Worm (Caenorhabditis elegans) whole organism, L3 larva: ENCODE results near the gene F08F3.1.

Experiments used
- R02D3.7 ChIP-seq: fragments of 150-350 bp; optimal IDR thresholded peaks from 2 replicates; lab custom pipeline; 2014; ENCODE audit warnings: missing biosample characterization, missing genetic modification characterization
- ZK546.5 ChIP-seq: sonication (generic microtip); optimal IDR thresholded peaks from 2 replicates; lab custom pipeline; 2017; ENCODE audit warnings: missing biosample characterization, missing genetic modification characterization
- ama-1 ChIP-seq: fragments of 150-350 bp; optimal IDR thresholded peaks from 2 replicates; lab custom pipeline; 2018
- egl-27 ChIP-seq: sonication (generic microtip); optimal IDR thresholded peaks from 4 replicates; lab custom pipeline; 2017; ENCODE audit warnings: missing biosample characterization, missing genetic modification reagents, missing genetic modification characterization
- fos-1 ChIP-seq: fragments of 150-350 bp; optimal IDR thresholded peaks from 2 replicates; lab custom pipeline; 2014; ENCODE audit warnings: missing biosample characterization, missing genetic modification characterization
- nhr-23 ChIP-seq: fragments of 150-350 bp; optimal IDR thresholded peaks from 2 replicates; lab custom pipeline; 2014; ENCODE audit warnings: missing biosample characterization, missing genetic modification reagents, missing genetic modification characterization
- nhr-28 ChIP-seq: fragments of 150-350 bp; optimal IDR thresholded peaks from 2 replicates; lab custom pipeline; 2014; ENCODE audit warnings: missing biosample characterization, missing genetic modification characterization
- nhr-43 ChIP-seq: sonication (generic microtip); optimal IDR thresholded peaks from 2 replicates; lab custom pipeline; 2016; ENCODE audit warnings: mild to moderate bottlenecking, missing genetic modification characterization, missing compliant biosample characterization; ENCODE audit not compliant: poor library complexity, severe bottlenecking
- skn-1 ChIP-seq: fragments of 150-350 bp; optimal IDR thresholded peaks from 2 replicates; lab custom pipeline; 2014; ENCODE audit warnings: missing biosample characterization, missing genetic modification characterization
- unc-62 ChIP-seq: fragments of 150-350 bp; sonication (generic microtip); optimal IDR thresholded peaks from 4 replicates; lab custom pipeline; 2014; ENCODE audit warnings: missing biosample characterization, missing genetic modification reagents, missing genetic modification characterization

ce11 chrV:5442366-5442765 is 3.6 kb upstream of the F08F3.1 start:
- TF ChIP-seq nhr-23 (no peak), ama-1 (no peak), nhr-28 (tag; lab: Kevin White, UChicago) (no peak), unc-62 (GFP tag; lab: Kevin White, UChicago) (no peak), egl-27 (tag; lab: Kevin White, UChicago) (no peak), skn-1 (no peak), nhr-43 (tag; lab: Kevin White, UChicago) (no peak), ZK546.5 (tag; lab: Kevin White, UChicago) (no peak), R02D3.7 (tag; lab: Kevin White, UChicago) (no peak), fos-1 (tag; lab: Kevin White, UChicago) (no peak)
